Fruit fly (Drosophila melanogaster) Kc167 (cell line): ENCODE measurements around the gene Mst27D.

Source experiments
- Myc ChIP-seq: fragments of >200 bp; optimal IDR thresholded peaks from 2 replicates; lab custom pipeline; 2017; ENCODE audit warnings: missing external identifiers
- Sin3A ChIP-seq: fragments of >200 bp; optimal IDR thresholded peaks from 2 replicates; lab custom pipeline; 2018; ENCODE audit warnings: missing external identifiers
- insv ChIP-seq: fragments of >200 bp; optimal IDR thresholded peaks from 3 replicates; lab custom pipeline; 2018; ENCODE audit warnings: missing external identifiers
- psq ChIP-seq: fragments of >200 bp; optimal IDR thresholded peaks from 2 replicates; lab custom pipeline; 2017; ENCODE audit warnings: missing external identifiers
- ttk ChIP-seq: sonication (Bioruptor generic); optimal IDR thresholded peaks from 2 replicates; lab custom pipeline; 2017; ENCODE audit warnings: missing external identifiers

dm6 chr2L:7033100-7033675 lies 27.5 kb downstream of the Mst27D start:
- no peak for TF ChIP-seq psq (lab: Kevin White, UChicago)
- TF ChIP-seq ttk (lab: Kevin White, UChicago), result no peak
- TF ChIP-seq Myc, result no peak
- no peak for TF ChIP-seq Sin3A
- TF ChIP-seq insv (lab: Kevin White, UChicago), result no peak
